Fruit fly (Drosophila melanogaster) whole organism, prepupa: ENCODE data around the gene orb.

Experiments used
- Blimp-1 ChIP-seq: fragments of 200-800 bp; sonication (Bioruptor generic); optimal IDR thresholded peaks from 3 replicates; lab custom pipeline; 2017; ENCODE audit warnings: missing biosample characterization, missing genetic modification characterization, mild to moderate bottlenecking, moderate library complexity, missing genetic modification reagents
- CG10631 ChIP-seq: fragments of 200-800 bp; sonication (Bioruptor generic); optimal IDR thresholded peaks from 2 replicates; lab custom pipeline; 2016; ENCODE audit warnings: missing biosample characterization, missing genetic modification characterization
- CG10669 ChIP-seq: fragments of 200-800 bp; sonication (Bioruptor generic); optimal IDR thresholded peaks from 3 replicates; lab custom pipeline; 2018; ENCODE audit warnings: missing biosample characterization, mild to moderate bottlenecking, missing genetic modification characterization, moderate library complexity
- CG11294 ChIP-seq: fragments of 200-800 bp; sonication (Bioruptor generic); IDR thresholded peaks from 2 replicates; pipeline ENCODE4 v1.3.6; 2022; ENCODE audit warnings: missing biosample characterization, missing genetic modification characterization
- CG15336 ChIP-seq: fragments of 200-800 bp; sonication (Bioruptor generic); IDR thresholded peaks from 2 replicates; pipeline ENCODE4 v1.3.6; 2022; ENCODE audit warnings: missing biosample characterization, missing genetic modification characterization
- CG16779 ChIP-seq: fragments of 200-800 bp; sonication (Bioruptor generic); optimal IDR thresholded peaks from 3 replicates; lab custom pipeline; 2017; ENCODE audit warnings: missing biosample characterization, mild to moderate bottlenecking, missing genetic modification characterization
- CG31627 ChIP-seq: fragments of 200-800 bp; sonication (Bioruptor generic); optimal IDR thresholded peaks from 3 replicates; lab custom pipeline; 2016; ENCODE audit warnings: missing biosample characterization, missing genetic modification characterization
- CG34406 ChIP-seq: fragments of 200-800 bp; sonication (Bioruptor generic); optimal IDR thresholded peaks from 3 replicates; lab custom pipeline; 2016; ENCODE audit warnings: missing biosample characterization, missing genetic modification characterization
- CG4318 ChIP-seq: fragments of 200-800 bp; sonication (Bioruptor generic); optimal IDR thresholded peaks from 3 replicates; lab custom pipeline; 2017; ENCODE audit warnings: missing biosample characterization, mild to moderate bottlenecking, missing genetic modification characterization
- CG6163 ChIP-seq: fragments of 200-800 bp; sonication (Bioruptor generic); IDR thresholded peaks from 3 replicates; pipeline ENCODE4 v1.3.6; 2022; ENCODE audit warnings: missing biosample characterization, missing genetic modification characterization
- CG6276 ChIP-seq: fragments of 200-800 bp; sonication (Bioruptor generic); optimal IDR thresholded peaks from 2 replicates; lab custom pipeline; 2017; ENCODE audit warnings: missing biosample characterization, mild to moderate bottlenecking, missing genetic modification characterization
- CG6808 ChIP-seq: fragments of 200-800 bp; sonication (Bioruptor generic); optimal IDR thresholded peaks from 3 replicates; lab custom pipeline; 2017; ENCODE audit warnings: missing biosample characterization, missing genetic modification characterization, mild to moderate bottlenecking, moderate library complexity, missing genetic modification reagents
- CG6854 ChIP-seq: fragments of 200-800 bp; sonication (Bioruptor generic); optimal IDR thresholded peaks from 2 replicates; lab custom pipeline; 2017; ENCODE audit warnings: missing biosample characterization, mild to moderate bottlenecking, missing genetic modification characterization
- CG8319 ChIP-seq: fragments of 200-800 bp; sonication (Bioruptor generic); optimal IDR thresholded peaks from 3 replicates; lab custom pipeline; 2016; ENCODE audit warnings: missing biosample characterization, missing genetic modification characterization
- CG8632 ChIP-seq: fragments of 200-800 bp; sonication (Bioruptor generic); optimal IDR thresholded peaks from 3 replicates; lab custom pipeline; 2016; ENCODE audit warnings: missing biosample characterization, missing genetic modification characterization
- Eip75B ChIP-seq: fragments of 200-800 bp; sonication (Bioruptor generic); optimal IDR thresholded peaks from 3 replicates; lab custom pipeline; 2016; ENCODE audit warnings: missing biosample characterization, missing genetic modification characterization
- Eip78C ChIP-seq: fragments of 200-800 bp; sonication (Bioruptor generic); peaks from one replicate; lab custom pipeline; 2016; ENCODE audit warnings: missing biosample characterization, missing genetic modification characterization
- Eip93F ChIP-seq: fragments of 200-800 bp; sonication (Bioruptor generic); optimal IDR thresholded peaks from 2 replicates; lab custom pipeline; 2016; ENCODE audit warnings: missing biosample characterization, mild to moderate bottlenecking, missing genetic modification characterization
- Ets21C ChIP-seq: fragments of 200-800 bp; sonication (Bioruptor generic); optimal IDR thresholded peaks from 3 replicates; lab custom pipeline; 2016; ENCODE audit warnings: missing biosample characterization, missing genetic modification characterization
- Ets96B ChIP-seq: fragments of 200-800 bp; optimal IDR thresholded peaks from 2 replicates; lab custom pipeline; 2019; ENCODE audit warnings: missing biosample characterization, mild to moderate bottlenecking, missing genetic modification characterization, moderate library complexity
- Gug ChIP-seq: fragments of 200-800 bp; sonication (Bioruptor generic); IDR thresholded peaks from 2 replicates; pipeline ENCODE4 v1.3.6; 2022; ENCODE audit warnings: missing biosample characterization, missing genetic modification characterization
- Hr38 ChIP-seq: sonication (Bioruptor generic); optimal IDR thresholded peaks from 2 replicates; lab custom pipeline; 2016; ENCODE audit warnings: missing biosample characterization, missing genetic modification characterization
- Hr39 ChIP-seq: fragments of 200-800 bp; sonication (Bioruptor generic); optimal IDR thresholded peaks from 2 replicates; lab custom pipeline; 2016; ENCODE audit warnings: missing biosample characterization, missing genetic modification characterization
- Hr4 ChIP-seq: fragments of 200-800 bp; sonication (Bioruptor generic); optimal IDR thresholded peaks from 3 replicates; lab custom pipeline; 2016; ENCODE audit warnings: missing biosample characterization, missing genetic modification characterization
- Lpt ChIP-seq: fragments of 200-800 bp; sonication (Bioruptor generic); optimal IDR thresholded peaks from 3 replicates; lab custom pipeline; 2016; ENCODE audit warnings: missing biosample characterization, missing genetic modification characterization
- Met ChIP-seq: fragments of 200-800 bp; sonication (Bioruptor generic); optimal IDR thresholded peaks from 3 replicates; lab custom pipeline; 2016; ENCODE audit warnings: missing biosample characterization, missing genetic modification characterization
- OdsH ChIP-seq: fragments of 200-800 bp; sonication (Bioruptor generic); optimal IDR thresholded peaks from 3 replicates; lab custom pipeline; 2016; ENCODE audit warnings: missing biosample characterization, missing genetic modification characterization
- Smox ChIP-seq: fragments of 200-800 bp; sonication (Bioruptor generic); optimal IDR thresholded peaks from 3 replicates; lab custom pipeline; 2016; ENCODE audit warnings: missing biosample characterization, missing genetic modification characterization
- Sox102F ChIP-seq: fragments of 200-800 bp; sonication (Bioruptor generic); optimal IDR thresholded peaks from 2 replicates; lab custom pipeline; 2016; ENCODE audit warnings: missing biosample characterization, mild to moderate bottlenecking, missing genetic modification characterization
- Sox14 ChIP-seq: fragments of 200-800 bp; sonication (Bioruptor generic); optimal IDR thresholded peaks from 3 replicates; lab custom pipeline; 2016; ENCODE audit warnings: missing biosample characterization, missing genetic modification characterization
- Sox15 ChIP-seq: fragments of 200-800 bp; sonication (Bioruptor generic); optimal IDR thresholded peaks from 3 replicates; lab custom pipeline; 2016; ENCODE audit warnings: missing biosample characterization, missing genetic modification characterization
- achi ChIP-seq: fragments of 200-800 bp; sonication (Bioruptor generic); optimal IDR thresholded peaks from 3 replicates; lab custom pipeline; 2016; ENCODE audit warnings: missing biosample characterization, missing genetic modification characterization
- dsx ChIP-seq: fragments of 200-800 bp; optimal IDR thresholded peaks from 3 replicates; lab custom pipeline; 2019; ENCODE audit warnings: missing biosample characterization, mild to moderate bottlenecking, missing genetic modification characterization, moderate library complexity; ENCODE audit not compliant: poor library complexity, severe bottlenecking
- eg ChIP-seq: fragments of 200-800 bp; sonication (Bioruptor generic); IDR thresholded peaks from 3 replicates; pipeline ENCODE4 v1.3.6; 2022; ENCODE audit warnings: missing biosample characterization, missing genetic modification characterization
- esn ChIP-seq: fragments of 200-800 bp; sonication (Bioruptor generic); optimal IDR thresholded peaks from 2 replicates; lab custom pipeline; 2016; ENCODE audit warnings: missing biosample characterization, mild to moderate bottlenecking, missing genetic modification characterization, moderate library complexity
- fd85E ChIP-seq: fragments of 200-800 bp; sonication (Bioruptor generic); optimal IDR thresholded peaks from 3 replicates; lab custom pipeline; 2016; ENCODE audit warnings: missing biosample characterization, missing genetic modification characterization
- fkh ChIP-seq: fragments of 200-800 bp; sonication (Bioruptor generic); optimal IDR thresholded peaks from 3 replicates; lab custom pipeline; 2017; ENCODE audit warnings: missing biosample characterization, mild to moderate bottlenecking, missing genetic modification characterization, moderate library complexity
- net ChIP-seq: fragments of 200-800 bp; sonication (Bioruptor generic); optimal IDR thresholded peaks from 3 replicates; lab custom pipeline; 2016; ENCODE audit warnings: missing biosample characterization, missing genetic modification characterization
- salr ChIP-seq, 2 experiments: fragments of 200-800 bp; sonication (Bioruptor generic); optimal IDR thresholded peaks; 3 replicates each; lab custom pipeline; 2016 to 2018; ENCODE audit warnings: missing biosample characterization in 2 of 2, missing genetic modification characterization in 2 of 2, mild to moderate bottlenecking in 1 of 2
- spab ChIP-seq: fragments of 200-800 bp; sonication (Bioruptor generic); optimal IDR thresholded peaks from 2 replicates; lab custom pipeline; 2017; ENCODE audit warnings: missing biosample characterization, mild to moderate bottlenecking, missing genetic modification characterization, missing genetic modification reagents
- ss ChIP-seq, 2 experiments: fragments of 200-800 bp; sonication (Bioruptor generic); optimal IDR thresholded peaks; 2 replicates in 1 of 2; 3 replicates in 1 of 2; lab custom pipeline; 2017 to 2018; ENCODE audit warnings: mild to moderate bottlenecking in 2 of 2, missing biosample characterization in 2 of 2, missing genetic modification characterization in 2 of 2, moderate library complexity in 1 of 2
- topi ChIP-seq: fragments of 200-800 bp; sonication (Bioruptor generic); optimal IDR thresholded peaks from 3 replicates; lab custom pipeline; 2016; ENCODE audit warnings: missing biosample characterization, missing genetic modification characterization
- vri ChIP-seq: fragments of 200-800 bp; sonication (Bioruptor generic); optimal IDR thresholded peaks from 3 replicates; lab custom pipeline; 2016; ENCODE audit warnings: missing biosample characterization, mild to moderate bottlenecking, missing genetic modification characterization

Gene orb

DNA sequence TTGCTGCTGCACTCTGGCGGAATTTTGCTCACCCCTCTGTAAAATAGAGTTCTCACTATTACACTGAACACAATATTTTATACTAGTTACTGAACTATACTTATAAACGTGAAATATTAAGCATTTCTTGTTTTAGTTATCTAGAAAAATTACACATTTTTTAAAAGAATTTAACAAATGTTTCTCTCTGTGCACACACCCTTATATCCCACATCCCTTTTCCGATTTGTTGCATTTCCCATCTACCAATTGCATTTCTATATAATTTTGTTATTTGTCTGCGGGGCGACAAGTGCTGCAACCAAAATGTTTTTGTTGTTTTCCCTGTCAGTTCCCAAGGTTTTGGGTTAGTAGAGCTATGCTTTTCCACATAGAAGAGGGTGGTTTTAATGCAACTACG lies 22.6 kb upstream of the orb start:
- no peak for TF ChIP-seq CG15336
- TF ChIP-seq Met = peak; percentile 5
- TF ChIP-seq CG31627 (GFP tag; lab: Kevin White, UChicago) = peak; percentile 7
- peak; percentile 61 for TF ChIP-seq Eip78C (GFP tag; lab: Kevin White, UChicago)

DNA sequence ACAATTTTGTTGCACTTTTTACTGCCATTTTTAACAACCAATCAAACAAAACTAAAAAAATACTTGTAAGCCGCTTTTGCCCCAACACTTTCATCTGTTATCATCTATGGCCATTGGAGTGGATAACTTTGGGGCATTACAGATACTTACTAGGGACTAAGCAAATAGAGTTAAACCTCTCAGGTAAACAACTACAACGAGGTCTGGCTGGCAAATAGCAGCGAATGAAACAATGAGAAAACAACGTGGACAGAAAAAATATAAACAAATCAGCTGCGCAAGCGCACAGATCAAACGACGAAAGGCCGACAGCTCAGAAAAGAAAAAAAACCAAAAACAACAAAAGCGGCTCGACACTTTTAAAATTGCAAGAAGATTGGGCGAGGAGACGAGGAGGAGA lies 21.5 kb upstream of the orb start:
- TF ChIP-seq fkh (GFP tag; lab: Kevin White, UChicago) (peak; percentile 72), CG15336 (no peak)
- TF ChIP-seq, all 60 proteins: peak for 1

DNA sequence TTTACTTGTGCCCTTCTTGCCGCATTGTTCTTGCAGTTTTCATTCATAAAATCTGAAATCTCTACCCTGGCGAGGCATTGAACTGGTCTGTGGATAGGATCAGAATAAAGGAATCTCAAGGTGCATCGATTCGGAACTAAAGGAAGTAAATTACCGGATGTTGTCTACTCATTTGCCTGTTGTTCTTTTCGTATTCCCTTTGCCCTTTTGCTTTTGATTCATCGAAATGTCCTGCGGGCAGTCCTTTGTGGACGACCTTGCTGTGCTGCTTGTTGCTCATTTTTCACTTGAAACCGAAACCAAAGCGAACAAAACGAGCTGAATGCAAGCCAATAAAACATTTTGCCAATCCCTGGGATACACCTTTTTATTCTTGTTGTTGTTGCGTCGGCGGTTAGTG lies 20.6 kb upstream of the orb start:
- TF ChIP-seq CG10631 (GFP tag; lab: Kevin White, UChicago) (no peak), Ets21C (GFP tag; lab: Kevin White, UChicago) (no peak), Hr38 (GFP tag; lab: Kevin White, UChicago) (no peak), Lpt (GFP tag; lab: Kevin White, UChicago) (no peak), eg (no peak), Gug (no peak), Eip78C (GFP tag; lab: Kevin White, UChicago) (no peak), achi (GFP tag; lab: Kevin White, UChicago) (no peak), CG6163 (no peak), Eip75B (GFP tag; lab: Kevin White, UChicago) (no peak), CG6276 (GFP tag; lab: Kevin White, UChicago) (no peak), CG15336 (no peak), CG6854 (GFP tag; lab: Kevin White, UChicago) (no peak), CG6808 (GFP tag; lab: Kevin White, UChicago) (no peak), ss (GFP tag; optimal IDR thresholded peaks at IDR 0.05; lab: Kevin White, UChicago) (no peak), Sox14 (GFP tag; lab: Kevin White, UChicago) (no peak)

dm6 chr3R:23300091-23300918 lies 19.6 kb upstream of the orb start:
- TF ChIP-seq achi (GFP tag; lab: Kevin White, UChicago) (peak; percentile 31), vri (GFP tag; lab: Kevin White, UChicago) (peak; percentile 8), Eip93F (GFP tag; lab: Kevin White, UChicago) (no peak), Ets96B (tag; lab: Kevin White, UChicago) (peak; percentile 41), CG34406 (GFP tag; lab: Kevin White, UChicago) (peak; percentile 50), CG6808 (GFP tag; lab: Kevin White, UChicago) (no peak), Hr4 (GFP tag; lab: Kevin White, UChicago) (peak; percentile 6), Sox102F (GFP tag; lab: Kevin White, UChicago) (peak; percentile 67), CG31627 (GFP tag; lab: Kevin White, UChicago) (peak; percentile 53), fd85E (no peak), Blimp-1 (GFP tag; lab: Kevin White, UChicago) (no peak), Sox14 (GFP tag; lab: Kevin White, UChicago) (peak; percentile 39), salr (GFP tag; optimal IDR thresholded peaks at IDR 0.05; lab: Kevin White, UChicago) (no peak), CG6276 (GFP tag; lab: Kevin White, UChicago) (no peak), CG8632 (GFP tag; lab: Kevin White, UChicago) (peak; percentile 47), CG10669 (GFP tag; lab: Kevin White, UChicago) (no peak), dsx (no peak), CG11294 (GFP tag; lab: Robert Waterston, UW) (no peak), OdsH (GFP tag; lab: Kevin White, UChicago) (peak; percentile 43), CG10631 (GFP tag; lab: Kevin White, UChicago) (peak; percentile 52), topi (no peak), CG16779 (no peak), esn (GFP tag; lab: Kevin White, UChicago) (peak; percentile 70), Sox15 (GFP tag; lab: Kevin White, UChicago) (peak; percentile 13), Gug (no peak), CG8319 (no peak), fkh (GFP tag; lab: Kevin White, UChicago) (no peak), Hr38 (GFP tag; lab: Kevin White, UChicago) (no peak), spab (GFP tag; lab: Kevin White, UChicago) (no peak), CG4318 (GFP tag; lab: Kevin White, UChicago) (no peak), net (GFP tag; lab: Kevin White, UChicago) (peak; percentile 18), Smox (GFP tag; lab: Kevin White, UChicago) (no peak), CG6854 (GFP tag; lab: Kevin White, UChicago) (no peak), Hr39 (peak; percentile 64), eg (no peak)
